Fruit fly (Drosophila melanogaster) whole organism, adult: ENCODE measurements around the gene CG14232.
A peak's percentile ranks its signal among the peaks of the same experiment; 100 is the strongest.

Source experiments
- CG14711 ChIP-seq: fragments of 200-800 bp; sonication (Bioruptor generic); optimal IDR thresholded peaks from 2 replicates; lab custom pipeline; 2018; ENCODE audit warnings: missing biosample characterization, mild to moderate bottlenecking, missing genetic modification characterization, moderate library complexity
- cic ChIP-seq: fragments of 200-800 bp; sonication (Bioruptor generic); optimal IDR thresholded peaks from 2 replicates; lab custom pipeline; 2017; ENCODE audit warnings: missing biosample characterization, mild to moderate bottlenecking, missing genetic modification characterization, moderate library complexity
- pad ChIP-seq: fragments of 200-800 bp; sonication (Bioruptor generic); optimal IDR thresholded peaks from 3 replicates; lab custom pipeline; 2017; ENCODE audit warnings: missing biosample characterization, missing genetic modification characterization, mild to moderate bottlenecking, moderate library complexity, missing genetic modification reagents
- tj ChIP-seq: fragments of 200-800 bp; sonication (Bioruptor generic); optimal IDR thresholded peaks from 3 replicates; lab custom pipeline; 2017; ENCODE audit warnings: missing biosample characterization, mild to moderate bottlenecking, missing genetic modification characterization, moderate library complexity

DNA sequence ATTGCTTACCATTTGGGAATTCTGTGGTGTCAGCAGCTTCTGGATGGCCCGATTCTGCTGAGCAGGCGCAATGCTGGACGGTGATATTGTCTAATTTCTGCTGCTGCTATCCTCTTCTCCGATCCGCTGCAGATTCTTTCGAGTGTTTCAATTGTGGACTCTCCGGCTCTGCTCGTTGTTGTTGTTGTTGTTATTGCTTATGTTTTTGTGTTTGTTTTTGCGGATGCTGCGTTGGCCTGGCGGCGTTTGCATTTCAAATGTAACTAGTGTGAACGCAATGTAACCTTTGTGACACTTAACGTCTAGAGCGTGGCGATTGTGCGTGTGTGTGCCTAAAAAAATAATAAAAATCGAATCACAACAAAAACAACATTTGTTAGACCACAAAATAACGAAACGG, 7.9 kb upstream of the CG14232 start:
- TF ChIP-seq tj (GFP tag; lab: Kevin White, UChicago), result peak; percentile 75
- no peak for TF ChIP-seq pad (GFP tag; lab: Kevin White, UChicago)
- no peak for TF ChIP-seq cic
- TF ChIP-seq CG14711 (tag; lab: Kevin White, UChicago), result no peak
